Fruit fly (Drosophila melanogaster) whole organism, embryonic: Measurements from ENCODE around the gene CG9107.

Source experiments
- Adf1 ChIP-seq: fragments of 200-800 bp; sonication (Bioruptor generic); IDR thresholded peaks from 2 replicates; pipeline ENCODE4 v1.3.6; 2022; ENCODE audit warnings: missing biosample characterization, missing genetic modification characterization
- Antp ChIP-seq: fragments of 200-800 bp; sonication (Bioruptor generic); optimal IDR thresholded peaks from 3 replicates; lab custom pipeline; 2016; ENCODE audit warnings: missing biosample characterization, missing genetic modification characterization
- Bgb ChIP-seq: fragments of 200-800 bp; sonication (Bioruptor generic); IDR thresholded peaks from 2 replicates; pipeline ENCODE4 v1.3.6; 2022; ENCODE audit warnings: missing biosample characterization, missing genetic modification characterization; ENCODE audit not compliant: partially characterized antibody
- CG1024 ChIP-seq: fragments of 200-800 bp; sonication (Bioruptor generic); IDR thresholded peaks from 2 replicates; pipeline ENCODE4 v1.3.6; 2022; ENCODE audit warnings: missing biosample characterization, missing genetic modification characterization
- CG10654 ChIP-seq: fragments of 200-800 bp; sonication (Bioruptor generic); optimal IDR thresholded peaks from 2 replicates; lab custom pipeline; 2016; ENCODE audit warnings: missing biosample characterization, missing genetic modification characterization
- CG12155 ChIP-seq: fragments of 200-800 bp; sonication (Bioruptor generic); optimal IDR thresholded peaks from 3 replicates; lab custom pipeline; 2016; ENCODE audit warnings: missing biosample characterization, missing genetic modification characterization
- CG13287 ChIP-seq: fragments of 200-800 bp; sonication (Bioruptor generic); IDR thresholded peaks from 2 replicates; pipeline ENCODE4 v1.3.6; 2022; ENCODE audit warnings: missing biosample characterization, missing genetic modification characterization; ENCODE audit not compliant: partially characterized antibody
- CG15269 ChIP-seq: fragments of 200-800 bp; sonication (Bioruptor generic); optimal IDR thresholded peaks from 2 replicates; lab custom pipeline; 2018; ENCODE audit warnings: missing biosample characterization, mild to moderate bottlenecking, missing genetic modification characterization, moderate library complexity
- CG15514 ChIP-seq: fragments of 200-800 bp; sonication (Bioruptor generic); optimal IDR thresholded peaks from 3 replicates; lab custom pipeline; 2017; ENCODE audit warnings: missing biosample characterization, missing genetic modification characterization, mild to moderate bottlenecking, moderate library complexity, missing genetic modification reagents
- CG17186 ChIP-seq: fragments of 200-800 bp; sonication (Bioruptor generic); optimal IDR thresholded peaks from 3 replicates; lab custom pipeline; 2017; ENCODE audit warnings: missing biosample characterization, missing genetic modification reagents, missing genetic modification characterization
- CG18599 ChIP-seq: fragments of 200-800 bp; sonication (Bioruptor generic); optimal IDR thresholded peaks from 3 replicates; lab custom pipeline; 2017; ENCODE audit warnings: missing biosample characterization, missing genetic modification characterization, mild to moderate bottlenecking, moderate library complexity, missing genetic modification reagents
- CG18764 ChIP-seq: fragments of 200-800 bp; sonication (Bioruptor generic); optimal IDR thresholded peaks from 3 replicates; lab custom pipeline; 2016; ENCODE audit warnings: missing biosample characterization, missing genetic modification characterization
- CG2199 ChIP-seq: fragments of 200-800 bp; sonication (Bioruptor generic); IDR thresholded peaks from 3 replicates; pipeline ENCODE4 v1.3.6; 2022; ENCODE audit warnings: missing biosample characterization, missing genetic modification characterization
- CG30431 ChIP-seq: fragments of 200-800 bp; sonication (Bioruptor generic); optimal IDR thresholded peaks from 2 replicates; lab custom pipeline; 2017; ENCODE audit warnings: missing biosample characterization, missing genetic modification characterization
- CG34422 ChIP-seq: fragments of 200-800 bp; sonication (Bioruptor generic); IDR thresholded peaks from 3 replicates; pipeline ENCODE4 v1.3.6; 2022; ENCODE audit warnings: missing biosample characterization, missing genetic modification characterization
- CG6765 ChIP-seq: fragments of 200-800 bp; sonication (Bioruptor generic); optimal IDR thresholded peaks from 3 replicates; lab custom pipeline; 2017; ENCODE audit warnings: missing biosample characterization, mild to moderate bottlenecking, missing genetic modification characterization
- CG7357 ChIP-seq: fragments of 200-800 bp; sonication (Bioruptor generic); IDR thresholded peaks from 3 replicates; pipeline ENCODE4 v1.3.6; 2022; ENCODE audit warnings: missing biosample characterization, missing genetic modification characterization
- CG7786 ChIP-seq: fragments of 200-800 bp; sonication (Bioruptor generic); optimal IDR thresholded peaks from 2 replicates; lab custom pipeline; 2016; ENCODE audit warnings: missing biosample characterization, missing genetic modification characterization
- CG8290 ChIP-seq, 3 experiments: fragments of 200-800 bp; sonication (Bioruptor generic); optimal IDR thresholded peaks; 2 replicates each; lab custom pipeline; 2016 to 2019; ENCODE audit warnings: missing biosample characterization in 3 of 3, missing genetic modification characterization in 3 of 3, mild to moderate bottlenecking in 2 of 3, moderate library complexity in 1 of 3
- CG9437 ChIP-seq: fragments of 200-800 bp; sonication (Bioruptor generic); optimal IDR thresholded peaks from 2 replicates; lab custom pipeline; 2018; ENCODE audit warnings: missing biosample characterization, mild to moderate bottlenecking, missing genetic modification characterization
- CG9797 ChIP-seq: fragments of 200-800 bp; sonication (Bioruptor generic); optimal IDR thresholded peaks from 3 replicates; lab custom pipeline; 2018; ENCODE audit warnings: missing biosample characterization, mild to moderate bottlenecking, missing genetic modification characterization
- Eip74EF ChIP-seq, 2 experiments: fragments of 200-800 bp in 1 of 2; fragments of >200 bp in 1 of 2; sonication (Bioruptor generic) in 1 of 2; optimal IDR thresholded peaks; 2 replicates each; lab custom pipeline; 2017 to 2019; ENCODE audit warnings: missing biosample characterization in 2 of 2, missing genetic modification characterization in 2 of 2, mild to moderate bottlenecking in 1 of 2, moderate library complexity in 1 of 2
- Elba2 ChIP-seq: fragments of 200-800 bp; sonication (Bioruptor generic); optimal IDR thresholded peaks from 3 replicates; lab custom pipeline; 2016; ENCODE audit warnings: missing biosample characterization, missing genetic modification characterization
- Fer3 ChIP-seq: fragments of 200-800 bp; sonication (Bioruptor generic); optimal IDR thresholded peaks from 2 replicates; lab custom pipeline; 2018; ENCODE audit warnings: missing biosample characterization, mild to moderate bottlenecking, missing genetic modification characterization, moderate library complexity
- Oaz ChIP-seq: fragments of 200-800 bp; sonication (Bioruptor generic); IDR thresholded peaks from 2 replicates; pipeline ENCODE4 v1.3.6; 2022; ENCODE audit warnings: missing biosample characterization, missing genetic modification characterization
- Opbp ChIP-seq: fragments of 200-800 bp; sonication (Bioruptor generic); IDR thresholded peaks from 3 replicates; pipeline ENCODE4 v1.3.6; 2022; ENCODE audit warnings: missing biosample characterization, missing genetic modification characterization; ENCODE audit not compliant: partially characterized antibody
- Optix ChIP-seq: fragments of 200-800 bp; sonication (Bioruptor generic); IDR thresholded peaks from 3 replicates; pipeline ENCODE4 v1.3.6; 2022; ENCODE audit warnings: missing biosample characterization, missing genetic modification characterization
- ato ChIP-seq: fragments of 200-800 bp; sonication (Bioruptor generic); IDR thresholded peaks from 2 replicates; pipeline ENCODE4 v1.3.6; 2022; ENCODE audit warnings: missing biosample characterization, missing genetic modification characterization; ENCODE audit not compliant: partially characterized antibody
- bsh ChIP-seq, 2 experiments: fragments of 200-800 bp; sonication (Bioruptor generic); optimal IDR thresholded peaks; 2 replicates each; lab custom pipeline; 2017 to 2018; ENCODE audit warnings: mild to moderate bottlenecking in 2 of 2, missing biosample characterization in 2 of 2, missing genetic modification characterization in 2 of 2, moderate library complexity in 1 of 2
- crc ChIP-seq: fragments of 200-800 bp; sonication (Bioruptor generic); optimal IDR thresholded peaks from 2 replicates; lab custom pipeline; 2016; ENCODE audit warnings: missing biosample characterization, missing genetic modification characterization
- cwo ChIP-seq: fragments of 200-800 bp; sonication (Bioruptor generic); optimal IDR thresholded peaks from 3 replicates; lab custom pipeline; 2017; ENCODE audit warnings: missing biosample characterization, missing genetic modification characterization, mild to moderate bottlenecking, moderate library complexity, missing genetic modification reagents
- da ChIP-seq: fragments of 200-800 bp; sonication (Bioruptor generic); optimal IDR thresholded peaks from 2 replicates; lab custom pipeline; 2016; ENCODE audit warnings: missing biosample characterization, missing genetic modification characterization
- disco-r ChIP-seq: fragments of 200-800 bp; sonication (Bioruptor generic); optimal IDR thresholded peaks from 2 replicates; lab custom pipeline; 2016; ENCODE audit warnings: missing biosample characterization, missing genetic modification characterization
- dm ChIP-seq: fragments of 200-800 bp; sonication (Bioruptor generic); optimal IDR thresholded peaks from 3 replicates; lab custom pipeline; 2016; ENCODE audit warnings: missing biosample characterization, missing genetic modification characterization
- dmrt99B ChIP-seq: fragments of 200-800 bp; sonication (Bioruptor generic); optimal IDR thresholded peaks from 2 replicates; lab custom pipeline; 2018; ENCODE audit warnings: missing biosample characterization, mild to moderate bottlenecking, missing genetic modification characterization, moderate library complexity
- en ChIP-seq: fragments of 200-800 bp; sonication (Bioruptor generic); optimal IDR thresholded peaks from 2 replicates; lab custom pipeline; 2016; ENCODE audit warnings: missing biosample characterization, missing genetic modification characterization
- lilli ChIP-seq: fragments of 200-800 bp; sonication (Bioruptor generic); optimal IDR thresholded peaks from 3 replicates; lab custom pipeline; 2016; ENCODE audit warnings: missing biosample characterization, missing genetic modification characterization
- luna ChIP-seq: fragments of 200-800 bp; sonication (Bioruptor generic); optimal IDR thresholded peaks from 2 replicates; lab custom pipeline; 2016; ENCODE audit warnings: missing biosample characterization, missing genetic modification characterization
- nmo ChIP-seq: fragments of 200-800 bp; sonication (Bioruptor generic); optimal IDR thresholded peaks from 2 replicates; lab custom pipeline; 2018; ENCODE audit warnings: missing biosample characterization, mild to moderate bottlenecking, missing genetic modification characterization, moderate library complexity
- nom ChIP-seq: fragments of 200-800 bp; sonication (Bioruptor generic); optimal IDR thresholded peaks from 2 replicates; lab custom pipeline; 2017; ENCODE audit warnings: missing biosample characterization, missing genetic modification characterization, mild to moderate bottlenecking, moderate library complexity, missing genetic modification reagents
- sim ChIP-seq: fragments of 200-800 bp; sonication (Bioruptor generic); IDR thresholded peaks from 2 replicates; pipeline ENCODE4 v1.3.6; 2022; ENCODE audit warnings: missing biosample characterization, missing genetic modification characterization
- sob ChIP-seq: fragments of 200-800 bp; sonication (Bioruptor generic); IDR thresholded peaks from 2 replicates; pipeline ENCODE4 v1.3.6; 2022; ENCODE audit warnings: missing biosample characterization, missing genetic modification characterization
- stwl ChIP-seq: fragments of 200-800 bp; sonication (Bioruptor generic); optimal IDR thresholded peaks from 3 replicates; lab custom pipeline; 2018; ENCODE audit warnings: missing biosample characterization, mild to moderate bottlenecking, missing genetic modification characterization, moderate library complexity
- toy ChIP-seq: fragments of 200-800 bp; sonication (Bioruptor generic); IDR thresholded peaks from 2 replicates; pipeline ENCODE4 v1.3.6; 2022; ENCODE audit warnings: missing biosample characterization, missing genetic modification characterization
- trem ChIP-seq: fragments of 200-800 bp; optimal IDR thresholded peaks from 3 replicates; lab custom pipeline; 2019; ENCODE audit warnings: missing biosample characterization, mild to moderate bottlenecking, missing genetic modification characterization, moderate library complexity
- wdn ChIP-seq: fragments of 200-800 bp; sonication (Bioruptor generic); IDR thresholded peaks from 2 replicates; pipeline ENCODE4 v1.3.6; 2022; ENCODE audit warnings: missing biosample characterization, missing genetic modification characterization
- wor ChIP-seq: fragments of 200-800 bp; sonication (Bioruptor generic); IDR thresholded peaks from 2 replicates; pipeline ENCODE4 v1.3.6; 2022; ENCODE audit warnings: missing biosample characterization, missing genetic modification characterization

CG9107 gene

dm6 chr2L:5980862-5981432, 43.4 kb downstream of the CG9107 start, which contains the start of gene chic (continued):
- peak; percentile 12 for TF ChIP-seq dmrt99B (tag; lab: Kevin White, UChicago)
- peak in 1 of 2 experiments; percentile 19 for TF ChIP-seq bsh (GFP tag; optimal IDR thresholded peaks at IDR 0.05; lab: Kevin White, UChicago)
- no peak for TF ChIP-seq CG1024 (GFP tag; lab: Robert Waterston, UW)
- TF ChIP-seq ato (GFP tag; lab: Robert Waterston, UW): no peak
- no peak for TF ChIP-seq CG9437 (GFP tag; lab: Kevin White, UChicago)
- peak; percentile 66 for TF ChIP-seq CG9797 (GFP tag; lab: Kevin White, UChicago)
- peak; percentile 17 for TF ChIP-seq lilli
- peak; percentile 63 for TF ChIP-seq CG15514 (GFP tag; lab: Kevin White, UChicago)
- no peak for TF ChIP-seq Elba2 (GFP tag; lab: Kevin White, UChicago)
- TF ChIP-seq CG34422 (GFP tag; lab: Robert Waterston, UW): no peak
- TF ChIP-seq crc (GFP tag; lab: Kevin White, UChicago): peak; percentile 6
- peak; percentile 41 for TF ChIP-seq trem (tag; lab: Kevin White, UChicago)
- peak; percentile 27 for TF ChIP-seq Fer3 (tag; lab: Kevin White, UChicago)
- no peak for TF ChIP-seq Adf1 (GFP tag; lab: Robert Waterston, UW)
- no peak for TF ChIP-seq CG8290 (GFP tag; optimal IDR thresholded peaks at IDR 0.05; lab: Kevin White, UChicago)
- peak in 1 of 2 experiments; percentile 75 for TF ChIP-seq CG8290 (tag; optimal IDR thresholded peaks at IDR 0.05; lab: Kevin White, UChicago)
- TF ChIP-seq Oaz (GFP tag; lab: Robert Waterston, UW): no peak
- TF ChIP-seq CG6765 (GFP tag; lab: Kevin White, UChicago): peak; percentile 20
- TF ChIP-seq Antp (GFP tag; lab: Kevin White, UChicago): peak; percentile 19
- TF ChIP-seq CG13287 (GFP tag; lab: Robert Waterston, UW): no peak
- TF ChIP-seq dm: peak; percentile 42
- peak; percentile 34 for TF ChIP-seq CG7786 (GFP tag; lab: Kevin White, UChicago)
- TF ChIP-seq nom (GFP tag; lab: Kevin White, UChicago): peak; percentile 50
- no peak for TF ChIP-seq toy (GFP tag; lab: Robert Waterston, UW)
- TF ChIP-seq Eip74EF (GFP tag; optimal IDR thresholded peaks at IDR 0.05; lab: Kevin White, UChicago): peak in 1 of 2 experiments; percentile 20
- no peak for TF ChIP-seq sob (GFP tag; lab: Robert Waterston, UW)
- no peak for TF ChIP-seq CG2199 (GFP tag; lab: Robert Waterston, UW)
- no peak for TF ChIP-seq wor
- no peak for TF ChIP-seq nmo (GFP tag; lab: Kevin White, UChicago)
- no peak for TF ChIP-seq sim (GFP tag; lab: Robert Waterston, UW)
- TF ChIP-seq CG18599 (GFP tag; lab: Kevin White, UChicago): peak; percentile 16
- peak; percentile 80 for TF ChIP-seq CG12155 (GFP tag; lab: Kevin White, UChicago)

- no peak for TF ChIP-seq luna
- no peak for TF ChIP-seq Bgb (GFP tag; lab: Robert Waterston, UW)
- TF ChIP-seq CG18764 (GFP tag; lab: Kevin White, UChicago): no peak
- no peak for TF ChIP-seq CG7357 (GFP tag; lab: Robert Waterston, UW)
- no peak for TF ChIP-seq CG30431 (GFP tag; lab: Kevin White, UChicago)
- no peak for TF ChIP-seq Opbp (GFP tag; lab: Robert Waterston, UW)
- no peak for TF ChIP-seq da (GFP tag; lab: Kevin White, UChicago)
- TF ChIP-seq disco-r (GFP tag; lab: Kevin White, UChicago): no peak
- TF ChIP-seq cwo (GFP tag; lab: Kevin White, UChicago): peak; percentile 33
- TF ChIP-seq CG15269 (tag; lab: Kevin White, UChicago): peak; percentile 4
- TF ChIP-seq en (GFP tag; lab: Kevin White, UChicago): no peak
- TF ChIP-seq Optix (GFP tag; lab: Robert Waterston, UW): no peak
- no peak for TF ChIP-seq wdn (GFP tag; lab: Robert Waterston, UW)
- no peak for TF ChIP-seq CG17186 (GFP tag; lab: Kevin White, UChicago)
- TF ChIP-seq CG10654: no peak
- TF ChIP-seq stwl (tag; lab: Kevin White, UChicago): no peak
These were observed 44.1 kb downstream of the CG9107 start for dm6 chr2L:5979957-5980861.
